Fruit fly (Drosophila melanogaster): ENCODE results near the gene ATPsyndelta.
A peak's percentile ranks its signal among the peaks of the same experiment; 100 is the strongest.

ATPsyndelta gene

dm6 chrX:10211128-10211914, 1.4 kb upstream of the ATPsyndelta start (continued):
- TF ChIP-seq mirr (GFP tag; optimal IDR thresholded peaks at IDR 0.05) (peak; percentile 19), CG17568 (GFP tag; optimal IDR thresholded peaks at IDR 0.05) (peak; percentile 29), CG2202 (tag; optimal IDR thresholded peaks at IDR 0.05) (peak; percentile 19), Jarid2 (GFP tag; optimal IDR thresholded peaks at IDR 0.05) (no peak), CG10565 (GFP tag; optimal IDR thresholded peaks at IDR 0.05) (no peak), CG10654 (GFP tag; optimal IDR thresholded peaks at IDR 0.05) (peak; percentile 24), C15 (GFP tag; IDR thresholded peaks at IDR 0.05) (no peak), Eip74EF (GFP tag; optimal IDR thresholded peaks at IDR 0.05) (peak in 1 of 2 experiments; percentile 1), eyg (GFP tag; optimal IDR thresholded peaks at IDR 0.05) (no peak), sisA (GFP tag; IDR thresholded peaks at IDR 0.05) (peak; percentile 40), CG13296 (GFP tag; optimal IDR thresholded peaks at IDR 0.05) (peak; percentile 27), pan (optimal IDR thresholded peaks at IDR 0.05) (no peak), pan (GFP tag; optimal IDR thresholded peaks at IDR 0.05 in 1 of 2, IDR thresholded peaks at IDR 0.05 in 1 of 2) (no peak), CG4617 (GFP tag; optimal IDR thresholded peaks at IDR 0.05; ENCODE audit: borderline replicate concordance) (no peak), CG32767 (GFP tag; IDR thresholded peaks at IDR 0.05) (no peak), CG11247 (GFP tag; IDR thresholded peaks at IDR 0.05) (no peak), Dek (tag; optimal IDR thresholded peaks at IDR 0.05) (peak; percentile 73), pnt (GFP tag; optimal IDR thresholded peaks at IDR 0.05) (peak; percentile 22), CG12744 (GFP tag; optimal IDR thresholded peaks at IDR 0.05) (peak; percentile 6), D19B (GFP tag; optimal IDR thresholded peaks at IDR 0.05) (peak; percentile 74), Camta (GFP tag; optimal IDR thresholded peaks at IDR 0.05) (peak; percentile 34), CG30020 (tag; optimal IDR thresholded peaks at IDR 0.05) (no peak), CG10366 (GFP tag; IDR thresholded peaks at IDR 0.05) (peak; percentile 44; the same call in 1 of the 2 replicates), trem (tag; optimal IDR thresholded peaks at IDR 0.05) (peak; percentile 43), CG3163 (GFP tag; optimal IDR thresholded peaks at IDR 0.05) (no peak), CG33557 (GFP tag; optimal IDR thresholded peaks at IDR 0.05) (no peak), Atf-2 (GFP tag; optimal IDR thresholded peaks at IDR 0.05) (no peak), CG4282 (GFP tag; optimal IDR thresholded peaks at IDR 0.05) (no peak), abd-A (tag; optimal IDR thresholded peaks at IDR 0.05) (no peak), CG2678 (tag; optimal IDR thresholded peaks at IDR 0.05) (peak; percentile 80), CG31365 (tag; optimal IDR thresholded peaks at IDR 0.05) (no peak), corto (GFP tag; optimal IDR thresholded peaks at IDR 0.05) (peak; percentile 26), nerfin-2 (GFP tag; IDR thresholded peaks at IDR 0.05; ENCODE audit: partially characterized antibody) (no peak), gcm (GFP tag; optimal IDR thresholded peaks at IDR 0.05) (peak; percentile 8), ara (GFP tag; IDR thresholded peaks at IDR 0.05) (no peak), Hsf (GFP tag; optimal IDR thresholded peaks at IDR 0.05) (peak; percentile 67), CG18262 (tag; optimal IDR thresholded peaks at IDR 0.05) (peak; percentile 71), Max (GFP tag; optimal IDR thresholded peaks at IDR 0.05) (peak; percentile 28), B-H1 (GFP tag; IDR thresholded peaks at IDR 0.05) (no peak), Asciz (GFP tag; optimal IDR thresholded peaks at IDR 0.05) (no peak), Xrp1 (GFP tag; IDR thresholded peaks at IDR 0.05) (peak; percentile 57), crc (GFP tag; optimal IDR thresholded peaks at IDR 0.05) (peak; percentile 33), Oli (tag; optimal IDR thresholded peaks at IDR 0.05) (peak; percentile 78), CG11456 (GFP tag; IDR thresholded peaks at IDR 0.05) (no peak), aop (GFP tag; IDR thresholded peaks at IDR 0.05) (no peak), CG4820 (GFP tag; optimal IDR thresholded peaks at IDR 0.05) (peak; percentile 1), ash1 (GFP tag; optimal IDR thresholded peaks at IDR 0.05) (no peak), Gsc (GFP tag; IDR thresholded peaks at IDR 0.05) (no peak), Dad (GFP tag; optimal IDR thresholded peaks at IDR 0.05) (no peak), onecut (GFP tag; IDR thresholded peaks at IDR 0.05) (no peak)

Data from whole organism, embryonic.